Fruit fly (Drosophila melanogaster) whole organism, embryonic: ENCODE data around the gene CG14439.

Experiments used
- CG10209 ChIP-seq: fragments of 200-800 bp; sonication (Bioruptor generic); optimal IDR thresholded peaks from 3 replicates; lab custom pipeline; 2017; ENCODE audit warnings: missing biosample characterization, mild to moderate bottlenecking, missing genetic modification characterization, missing genetic modification reagents
- CG11093 ChIP-seq: fragments of 200-800 bp; sonication (Bioruptor generic); IDR thresholded peaks from 3 replicates; pipeline ENCODE4 v1.3.6; 2022; ENCODE audit warnings: missing biosample characterization, missing genetic modification characterization
- CG11695 ChIP-seq: fragments of 200-800 bp; sonication (Bioruptor generic); IDR thresholded peaks from 3 replicates; pipeline ENCODE4 v1.3.6; 2022; ENCODE audit warnings: missing biosample characterization, missing genetic modification characterization
- CG12744 ChIP-seq: fragments of 200-800 bp; sonication (Bioruptor generic); optimal IDR thresholded peaks from 2 replicates; lab custom pipeline; 2016; ENCODE audit warnings: missing biosample characterization, missing genetic modification characterization
- CG13424 ChIP-seq: fragments of 200-800 bp; sonication (Bioruptor generic); optimal IDR thresholded peaks from 2 replicates; lab custom pipeline; 2019; ENCODE audit warnings: missing biosample characterization, mild to moderate bottlenecking, missing genetic modification characterization, moderate library complexity
- CG13894 ChIP-seq: fragments of 200-800 bp; sonication (Bioruptor generic); optimal IDR thresholded peaks from 3 replicates; lab custom pipeline; 2018; ENCODE audit warnings: missing biosample characterization, mild to moderate bottlenecking, missing genetic modification characterization, moderate library complexity
- CG14050 ChIP-seq: fragments of 200-800 bp; sonication (Bioruptor generic); IDR thresholded peaks from 3 replicates; pipeline ENCODE4 v1.3.6; 2022; ENCODE audit warnings: missing biosample characterization, missing genetic modification characterization
- CG14860 ChIP-seq: fragments of 200-800 bp; sonication (Bioruptor generic); IDR thresholded peaks from 3 replicates; pipeline ENCODE4 v1.3.6; 2022; ENCODE audit warnings: missing biosample characterization, missing genetic modification characterization; ENCODE audit not compliant: partially characterized antibody
- CG15601 ChIP-seq: fragments of 200-800 bp; sonication (Bioruptor generic); optimal IDR thresholded peaks from 3 replicates; lab custom pipeline; 2019; ENCODE audit warnings: missing biosample characterization, mild to moderate bottlenecking, missing genetic modification characterization, moderate library complexity
- CG17328 ChIP-seq: fragments of 200-800 bp; sonication (Bioruptor generic); IDR thresholded peaks from 2 replicates; pipeline ENCODE4 v1.3.6; 2022; ENCODE audit warnings: missing biosample characterization, missing genetic modification characterization
- CG1792 ChIP-seq: fragments of 200-800 bp; sonication (Bioruptor generic); optimal IDR thresholded peaks from 2 replicates; lab custom pipeline; 2016; ENCODE audit warnings: missing biosample characterization, missing genetic modification characterization
- CG1832 ChIP-seq: fragments of 200-800 bp; sonication (Bioruptor generic); optimal IDR thresholded peaks from 2 replicates; lab custom pipeline; 2017; ENCODE audit warnings: missing biosample characterization, mild to moderate bottlenecking, missing genetic modification characterization, inconsistent platforms
- CG2202 ChIP-seq: fragments of 200-800 bp; sonication (Bioruptor generic); optimal IDR thresholded peaks from 2 replicates; lab custom pipeline; 2018; ENCODE audit warnings: missing biosample characterization, mild to moderate bottlenecking, missing genetic modification characterization
- CG32767 ChIP-seq: fragments of 200-800 bp; sonication (Bioruptor generic); IDR thresholded peaks from 2 replicates; pipeline ENCODE4 v1.3.6; 2022; ENCODE audit warnings: missing biosample characterization, missing genetic modification characterization
- CG4424 ChIP-seq: fragments of 200-800 bp; sonication (Bioruptor generic); optimal IDR thresholded peaks from 3 replicates; lab custom pipeline; 2016; ENCODE audit warnings: missing biosample characterization, missing genetic modification characterization
- CG6765 ChIP-seq: fragments of 200-800 bp; sonication (Bioruptor generic); optimal IDR thresholded peaks from 3 replicates; lab custom pipeline; 2017; ENCODE audit warnings: missing biosample characterization, mild to moderate bottlenecking, missing genetic modification characterization
- CG8089 ChIP-seq: fragments of 200-800 bp; sonication (Bioruptor generic); optimal IDR thresholded peaks from 3 replicates; lab custom pipeline; 2016; ENCODE audit warnings: missing biosample characterization, missing genetic modification characterization
- CG8359 ChIP-seq: fragments of 200-800 bp; sonication (Bioruptor generic); optimal IDR thresholded peaks from 2 replicates; lab custom pipeline; 2017; ENCODE audit warnings: missing biosample characterization, mild to moderate bottlenecking, missing genetic modification characterization, borderline replicate concordance
- CG8765 ChIP-seq: fragments of 200-800 bp; sonication (Bioruptor generic); IDR thresholded peaks from 2 replicates; pipeline ENCODE4 v1.3.6; 2022; ENCODE audit warnings: missing biosample characterization, missing genetic modification characterization
- CG8944 ChIP-seq: fragments of 200-800 bp; sonication (Bioruptor generic); optimal IDR thresholded peaks from 3 replicates; lab custom pipeline; 2016; ENCODE audit warnings: missing biosample characterization, missing genetic modification characterization
- CG9437 ChIP-seq: fragments of 200-800 bp; sonication (Bioruptor generic); optimal IDR thresholded peaks from 2 replicates; lab custom pipeline; 2018; ENCODE audit warnings: missing biosample characterization, mild to moderate bottlenecking, missing genetic modification characterization
- D ChIP-seq, 2 experiments: fragments of 200-800 bp in 1 of 2; fragments of >200 bp in 1 of 2; sonication (Bioruptor generic) in 1 of 2; optimal IDR thresholded peaks; 2 replicates in 1 of 2; 3 replicates in 1 of 2; lab custom pipeline; 2017; ENCODE audit warnings: mild to moderate bottlenecking in 1 of 2, missing biosample characterization in 1 of 2, missing genetic modification characterization in 1 of 2, missing genetic modification reagents in 1 of 2
- D19B ChIP-seq: fragments of 200-800 bp; sonication (Bioruptor generic); optimal IDR thresholded peaks from 2 replicates; lab custom pipeline; 2017; ENCODE audit warnings: missing biosample characterization, mild to moderate bottlenecking, missing genetic modification characterization
- E2f2 ChIP-seq: fragments of 200-800 bp; sonication (Bioruptor generic); IDR thresholded peaks from 2 replicates; pipeline ENCODE4 v1.3.6; 2022; ENCODE audit warnings: missing biosample characterization, missing genetic modification characterization
- Ets65A ChIP-seq: fragments of 200-800 bp; sonication (Bioruptor generic); peaks from one replicate; lab custom pipeline; 2016; ENCODE audit warnings: missing biosample characterization, missing genetic modification characterization
- Fer3 ChIP-seq: fragments of 200-800 bp; sonication (Bioruptor generic); optimal IDR thresholded peaks from 2 replicates; lab custom pipeline; 2018; ENCODE audit warnings: missing biosample characterization, mild to moderate bottlenecking, missing genetic modification characterization, moderate library complexity
- Hand ChIP-seq: fragments of 200-800 bp; sonication (Bioruptor generic); optimal IDR thresholded peaks from 2 replicates; lab custom pipeline; 2017; ENCODE audit warnings: mild to moderate bottlenecking, missing biosample characterization, missing genetic modification reagents, missing genetic modification characterization
- Hr39 ChIP-seq: fragments of >200 bp; optimal IDR thresholded peaks from 2 replicates; lab custom pipeline; 2017
- Lpt ChIP-seq: fragments of >200 bp; optimal IDR thresholded peaks from 2 replicates; lab custom pipeline; 2018; ENCODE audit warnings: missing biosample characterization, missing genetic modification characterization
- Neu2 ChIP-seq: fragments of 200-800 bp; sonication (Bioruptor generic); optimal IDR thresholded peaks from 3 replicates; lab custom pipeline; 2016; ENCODE audit warnings: missing biosample characterization, missing genetic modification characterization, borderline replicate concordance
- Ssrp ChIP-seq: fragments of 200-800 bp; sonication (Bioruptor generic); optimal IDR thresholded peaks from 2 replicates; lab custom pipeline; 2018; ENCODE audit warnings: missing biosample characterization, mild to moderate bottlenecking, missing genetic modification characterization, moderate library complexity
- ac ChIP-seq: fragments of 200-800 bp; sonication (Bioruptor generic); optimal IDR thresholded peaks from 3 replicates; lab custom pipeline; 2017; ENCODE audit warnings: missing biosample characterization, mild to moderate bottlenecking, missing genetic modification characterization
- ara ChIP-seq: fragments of 200-800 bp; sonication (Bioruptor generic); IDR thresholded peaks from 2 replicates; pipeline ENCODE4 v1.3.6; 2022; ENCODE audit warnings: missing biosample characterization, missing genetic modification characterization
- bcd ChIP-seq: fragments of 200-800 bp; sonication (Bioruptor generic); optimal IDR thresholded peaks from 2 replicates; lab custom pipeline; 2017; ENCODE audit warnings: missing biosample characterization, mild to moderate bottlenecking, missing genetic modification characterization
- bowl ChIP-seq: fragments of 200-800 bp; sonication (Bioruptor generic); IDR thresholded peaks from 2 replicates; pipeline ENCODE4 v1.3.6; 2022; ENCODE audit warnings: missing biosample characterization, missing genetic modification characterization
- chm ChIP-seq: fragments of 200-800 bp; sonication (Bioruptor generic); IDR thresholded peaks from 2 replicates; pipeline ENCODE4 v1.3.6; 2022; ENCODE audit warnings: missing biosample characterization, missing genetic modification characterization
- crp ChIP-seq, 2 experiments: fragments of 200-800 bp; sonication (Bioruptor generic); optimal IDR thresholded peaks; 2 replicates in 1 of 2; 3 replicates in 1 of 2; lab custom pipeline; 2017; ENCODE audit warnings: missing biosample characterization in 2 of 2, missing genetic modification characterization in 2 of 2, mild to moderate bottlenecking in 1 of 2, moderate library complexity in 1 of 2
- gro ChIP-seq: fragments of 200-800 bp; sonication (Bioruptor generic); optimal IDR thresholded peaks from 2 replicates; lab custom pipeline; 2016; ENCODE audit warnings: missing biosample characterization, missing genetic modification characterization
- hkb ChIP-seq, 2 experiments: fragments of 200-800 bp in 1 of 2; fragments of >200 bp in 1 of 2; sonication (Bioruptor generic) in 1 of 2; IDR thresholded peaks in 1 of 2; optimal IDR thresholded peaks in 1 of 2; 2 replicates each; pipeline versions ENCODE4 v1.3.6 to Lab custom; 2017 to 2022; ENCODE audit warnings: missing biosample characterization in 1 of 2, missing genetic modification characterization in 1 of 2
- kay ChIP-seq: fragments of 200-800 bp; sonication (Bioruptor generic); optimal IDR thresholded peaks from 2 replicates; lab custom pipeline; 2016; ENCODE audit warnings: missing biosample characterization, missing genetic modification characterization
- lilli ChIP-seq: fragments of 200-800 bp; sonication (Bioruptor generic); optimal IDR thresholded peaks from 3 replicates; lab custom pipeline; 2016; ENCODE audit warnings: missing biosample characterization, missing genetic modification characterization
- p53 ChIP-seq: fragments of 200-800 bp; sonication (Bioruptor generic); optimal IDR thresholded peaks from 2 replicates; lab custom pipeline; 2016; ENCODE audit warnings: missing biosample characterization, missing genetic modification characterization
- pb ChIP-seq: fragments of 200-800 bp; sonication (Bioruptor generic); optimal IDR thresholded peaks from 3 replicates; lab custom pipeline; 2016; ENCODE audit warnings: missing biosample characterization, missing genetic modification characterization
- pum ChIP-seq: fragments of 200-800 bp; sonication (Bioruptor generic); optimal IDR thresholded peaks from 2 replicates; lab custom pipeline; 2016; ENCODE audit warnings: missing biosample characterization, missing genetic modification characterization
- ranshi ChIP-seq: fragments of 200-800 bp; sonication (Bioruptor generic); IDR thresholded peaks from 2 replicates; pipeline ENCODE4 v1.3.6; 2022; ENCODE audit warnings: missing biosample characterization, missing genetic modification characterization
- repo ChIP-seq: fragments of 200-800 bp; sonication (Bioruptor generic); optimal IDR thresholded peaks from 2 replicates; lab custom pipeline; 2016; ENCODE audit warnings: missing biosample characterization, missing genetic modification characterization
- rib ChIP-seq: fragments of 200-800 bp; sonication (Bioruptor generic); IDR thresholded peaks from 2 replicates; pipeline ENCODE4 v1.3.6; 2022; ENCODE audit warnings: missing biosample characterization, missing genetic modification characterization
- slp2 ChIP-seq: fragments of 200-800 bp; sonication (Bioruptor generic); optimal IDR thresholded peaks from 2 replicates; lab custom pipeline; 2016; ENCODE audit warnings: missing biosample characterization, missing genetic modification characterization
- tio ChIP-seq: fragments of 200-800 bp; sonication (Bioruptor generic); optimal IDR thresholded peaks from 2 replicates; lab custom pipeline; 2017; ENCODE audit warnings: missing biosample characterization, missing genetic modification characterization, inconsistent platforms
- trem ChIP-seq: fragments of 200-800 bp; optimal IDR thresholded peaks from 3 replicates; lab custom pipeline; 2019; ENCODE audit warnings: missing biosample characterization, mild to moderate bottlenecking, missing genetic modification characterization, moderate library complexity
- tup ChIP-seq: fragments of 200-800 bp; sonication (Bioruptor generic); optimal IDR thresholded peaks from 2 replicates; lab custom pipeline; 2016; ENCODE audit warnings: missing biosample characterization, mild to moderate bottlenecking, missing genetic modification characterization, moderate library complexity

CG14439 gene

DNA sequence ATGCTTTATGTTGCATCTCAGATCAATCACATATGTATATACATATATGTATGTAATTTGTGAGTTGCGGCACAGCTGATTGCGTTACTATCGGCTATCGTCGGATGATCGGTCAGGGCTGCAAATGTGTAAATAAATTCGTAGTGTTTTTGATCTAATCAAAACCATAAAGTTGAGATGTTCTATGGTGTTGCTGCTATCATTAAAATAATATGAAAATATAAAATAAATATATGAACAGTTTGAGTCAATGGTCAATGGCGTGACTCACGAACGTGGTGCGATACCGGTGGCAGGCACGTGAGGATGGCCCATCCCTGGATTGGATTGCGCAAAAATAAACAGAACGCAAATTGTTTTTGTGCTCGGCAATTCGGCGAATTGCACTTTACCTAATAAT is 23.6 kb downstream of the CG14439 start, which contains the start of gene Coq7 (continued):
- peak; percentile 87 for TF ChIP-seq CG11093 (GFP tag; lab: Robert Waterston, UW)
- TF ChIP-seq tio = no peak
- TF ChIP-seq Hr39 (lab: Kevin White, UChicago) = no peak
- peak; percentile 50 for TF ChIP-seq CG8359
- TF ChIP-seq ranshi (GFP tag; lab: Robert Waterston, UW) = peak; percentile 90
- TF ChIP-seq CG11695 (GFP tag; lab: Robert Waterston, UW) = peak; percentile 87
- peak; percentile 23 for TF ChIP-seq ac (GFP tag; lab: Kevin White, UChicago)
- TF ChIP-seq CG13894 = no peak
- TF ChIP-seq D (optimal IDR thresholded peaks at IDR 0.05; lab: Kevin White, UChicago) = no peak
- peak; percentile 78 for TF ChIP-seq D (GFP tag; optimal IDR thresholded peaks at IDR 0.05; lab: Kevin White, UChicago)
- TF ChIP-seq D19B (GFP tag; lab: Kevin White, UChicago) = no peak
- TF ChIP-seq CG15601 (tag; lab: Kevin White, UChicago) = no peak
- peak; percentile 46 for TF ChIP-seq CG8944 (GFP tag; lab: Kevin White, UChicago)
- no peak for TF ChIP-seq CG1792 (GFP tag; lab: Kevin White, UChicago)
- peak; percentile 84 for TF ChIP-seq CG32767 (GFP tag; lab: Robert Waterston, UW)
- TF ChIP-seq rib (GFP tag; lab: Robert Waterston, UW) = peak; percentile 89
- peak; percentile 68; the same call in 1 of the 2 replicates for TF ChIP-seq bowl (GFP tag; lab: Robert Waterston, UW)
- TF ChIP-seq CG6765 (GFP tag; lab: Kevin White, UChicago) = peak; percentile 63
- peak; percentile 90 for TF ChIP-seq CG14050 (GFP tag; lab: Robert Waterston, UW)
- no peak for TF ChIP-seq Neu2
- TF ChIP-seq CG17328 (GFP tag; lab: Robert Waterston, UW) = peak; percentile 85
- no peak for TF ChIP-seq repo (GFP tag; lab: Kevin White, UChicago)
- TF ChIP-seq CG8089 (GFP tag; lab: Kevin White, UChicago) = no peak
- no peak for TF ChIP-seq p53 (GFP tag; lab: Kevin White, UChicago)
- TF ChIP-seq bcd = peak; percentile 83
- no peak for TF ChIP-seq pb (GFP tag; lab: Kevin White, UChicago)
- peak; percentile 87 for TF ChIP-seq chm
- TF ChIP-seq Fer3 (tag; lab: Kevin White, UChicago) = peak; percentile 83
- peak; percentile 57 to 92 for TF ChIP-seq crp (GFP tag; optimal IDR thresholded peaks at IDR 0.05; lab: Kevin White, UChicago)
- peak; percentile 95 for TF ChIP-seq Ets65A (GFP tag; lab: Kevin White, UChicago)
- TF ChIP-seq gro = no peak
- no peak for TF ChIP-seq Lpt (GFP tag; lab: Kevin White, UChicago)
- peak; percentile 62 for TF ChIP-seq pum
- TF ChIP-seq CG14860 (GFP tag; lab: Robert Waterston, UW) = peak; percentile 97
- peak; percentile 61 for TF ChIP-seq CG9437 (GFP tag; lab: Kevin White, UChicago)
- TF ChIP-seq CG1832 (GFP tag; lab: Kevin White, UChicago) = no peak
- peak; percentile 86 for TF ChIP-seq trem (tag; lab: Kevin White, UChicago)
- no peak for TF ChIP-seq CG12744 (GFP tag; lab: Kevin White, UChicago)
- TF ChIP-seq tup (GFP tag; lab: Kevin White, UChicago) = peak; percentile 71
- peak; percentile 51 for TF ChIP-seq slp2 (GFP tag; lab: Kevin White, UChicago)
- peak; percentile 92 for TF ChIP-seq ara (GFP tag; lab: Robert Waterston, UW)
- TF ChIP-seq E2f2 (GFP tag; lab: Robert Waterston, UW) = peak; percentile 76
- peak; percentile 90 for TF ChIP-seq CG4424 (GFP tag; lab: Kevin White, UChicago)
- TF ChIP-seq hkb (optimal IDR thresholded peaks at IDR 0.05; lab: Kevin White, UChicago) = no peak
- TF ChIP-seq hkb (GFP tag; IDR thresholded peaks at IDR 0.05; lab: Robert Waterston, UW) = peak; percentile 91
- peak; percentile 89 for TF ChIP-seq CG13424 (tag; lab: Kevin White, UChicago)
- peak; percentile 73 for TF ChIP-seq CG2202
- peak; percentile 89 for TF ChIP-seq lilli (GFP tag; lab: Kevin White, UChicago)
- TF ChIP-seq kay (GFP tag; lab: Kevin White, UChicago) = peak; percentile 80
- no peak for TF ChIP-seq CG10209 (GFP tag; lab: Kevin White, UChicago)
- peak; percentile 19 for TF ChIP-seq Hand (GFP tag; lab: Kevin White, UChicago)
- peak; percentile 84 for TF ChIP-seq Ssrp (tag; lab: Kevin White, UChicago)
- peak; percentile 91 for TF ChIP-seq CG8765
